Fruit fly (Drosophila melanogaster): ENCODE results near the gene CG46387.

dm6 chr3L:9888630-9889130 lies 9.7 kb upstream of the CG46387 start, which contains the start of the genes Taf2 and CalpB:
- TF ChIP-seq Sox102F (GFP tag; optimal IDR thresholded peaks at IDR 0.05) (peak; percentile 23), vri (GFP tag; optimal IDR thresholded peaks at IDR 0.05) (no peak), CG34406 (GFP tag; optimal IDR thresholded peaks at IDR 0.05) (peak; percentile 87)

All from whole organism, prepupa.